Worm (Caenorhabditis elegans) whole organism, L4 larva: ENCODE measurements around the gene C16C8.5.

Experiments
- F10B5.3 ChIP-seq: sonication (generic microtip); optimal IDR thresholded peaks from 2 replicates; lab custom pipeline; 2016; ENCODE audit warnings: mild to moderate bottlenecking, missing genetic modification characterization, missing compliant biosample characterization
- F44E2.7 ChIP-seq: fragments of 200-800 bp; sonication (Bioruptor generic); IDR thresholded peaks from 2 replicates; pipeline ENCODE4 v2.1.2; 2022; ENCODE audit warnings: missing genetic modification characterization, missing compliant biosample characterization
- R02D3.7 ChIP-seq: fragments of 150-350 bp; sonication (generic microtip); optimal IDR thresholded peaks from 3 replicates; lab custom pipeline; 2014; ENCODE audit warnings: missing biosample characterization, missing genetic modification characterization
- T26A8.4 ChIP-seq: fragments of 200-800 bp; sonication (Bioruptor generic); IDR thresholded peaks from 2 replicates; pipeline ENCODE4 v1.3.6; 2022; ENCODE audit warnings: missing genetic modification characterization, missing compliant biosample characterization
- Y48G9A.11 ChIP-seq: fragments of 200-800 bp; sonication (Bioruptor generic); IDR thresholded peaks from 2 replicates; pipeline ENCODE4 v1.3.6; 2022; ENCODE audit warnings: missing genetic modification reagents, missing genetic modification characterization, missing compliant biosample characterization
- ZK337.2 ChIP-seq: fragments of 200-800 bp; sonication (Bioruptor generic); IDR thresholded peaks from 2 replicates; pipeline ENCODE4 v1.3.6; 2022; ENCODE audit warnings: missing genetic modification reagents, missing genetic modification characterization, missing compliant biosample characterization
- aha-1 ChIP-seq: fragments of 150-350 bp; peaks from one replicate; lab custom pipeline; 2014; ENCODE audit warnings: missing biosample characterization, missing genetic modification characterization
- ama-1 ChIP-seq: fragments of 150-350 bp; optimal IDR thresholded peaks from 2 replicates; lab custom pipeline; 2014; ENCODE audit warnings: inconsistent platforms, mixed read lengths
- attf-4 ChIP-seq: sonication (generic microtip); optimal IDR thresholded peaks from 3 replicates; lab custom pipeline; 2017; ENCODE audit warnings: missing biosample characterization, missing genetic modification characterization
- ces-1 ChIP-seq: fragments of 150-350 bp; sonication (generic microtip); optimal IDR thresholded peaks from 4 replicates; lab custom pipeline; 2014; ENCODE audit warnings: missing biosample characterization, missing genetic modification reagents, missing genetic modification characterization
- ctbp-1 ChIP-seq: fragments of 200-800 bp; sonication (Bioruptor generic); IDR thresholded peaks from 2 replicates; pipeline ENCODE4 v1.3.6; 2022; ENCODE audit warnings: missing genetic modification reagents, missing genetic modification characterization, missing compliant biosample characterization
- daf-12 ChIP-seq: fragments of 150-350 bp; optimal IDR thresholded peaks from 2 replicates; lab custom pipeline; 2014; ENCODE audit warnings: missing biosample characterization, missing genetic modification reagents, missing genetic modification characterization
- daf-16 ChIP-seq, 3 experiments: sonication (generic microtip); optimal IDR thresholded peaks; 2 replicates each; lab custom pipeline; 2016 to 2017; ENCODE audit warnings: missing genetic modification characterization in 3 of 3, missing genetic modification reagents in 3 of 3, mild to moderate bottlenecking in 2 of 3, missing compliant biosample characterization in 2 of 3, missing biosample characterization in 1 of 3, moderate library complexity in 1 of 3
- dmd-6 ChIP-seq: fragments of 200-800 bp; sonication (Bioruptor generic); IDR thresholded peaks from 2 replicates; pipeline ENCODE4 v1.3.6; 2022; ENCODE audit warnings: missing genetic modification reagents, missing genetic modification characterization, missing compliant biosample characterization
- dmd-9 ChIP-seq: fragments of 200-800 bp; sonication (Bioruptor generic); IDR thresholded peaks from 2 replicates; pipeline ENCODE4 v1.3.6; 2022; ENCODE audit warnings: missing genetic modification reagents, missing genetic modification characterization, missing compliant biosample characterization
- dve-1 ChIP-seq: sonication (generic microtip); optimal IDR thresholded peaks from 2 replicates; lab custom pipeline; 2017; ENCODE audit warnings: antibody characterized with exemption, mild to moderate bottlenecking, missing genetic modification characterization, missing compliant biosample characterization; ENCODE audit not compliant: insufficient read depth
- egl-27 ChIP-seq: sonication (generic microtip); optimal IDR thresholded peaks from 3 replicates; lab custom pipeline; 2017; ENCODE audit warnings: missing biosample characterization, missing genetic modification reagents, missing genetic modification characterization
- egl-43 ChIP-seq: fragments of 200-800 bp; sonication (Bioruptor generic); IDR thresholded peaks from 2 replicates; pipeline ENCODE4 v1.3.6; 2022; ENCODE audit warnings: missing genetic modification reagents, missing genetic modification characterization, missing compliant biosample characterization
- hlh-30 ChIP-seq: sonication (generic microtip); optimal IDR thresholded peaks from 2 replicates; lab custom pipeline; 2017; ENCODE audit warnings: antibody characterized with exemption, mild to moderate bottlenecking, missing genetic modification characterization, missing compliant biosample characterization; ENCODE audit not compliant: insufficient read depth
- lim-7 ChIP-seq: fragments of 200-800 bp; sonication (Bioruptor generic); IDR thresholded peaks from 2 replicates; pipeline ENCODE4 v1.3.6; 2022; ENCODE audit warnings: missing genetic modification characterization, missing compliant biosample characterization
- lin-38 ChIP-seq: fragments of 200-800 bp; sonication (Bioruptor generic); IDR thresholded peaks from 2 replicates; pipeline ENCODE4 v1.3.6; 2022; ENCODE audit warnings: missing genetic modification reagents, missing genetic modification characterization, missing compliant biosample characterization
- lin-39 ChIP-seq: fragments of 150-350 bp; optimal IDR thresholded peaks from 2 replicates; lab custom pipeline; 2014; ENCODE audit warnings: missing biosample characterization, missing genetic modification reagents, missing genetic modification characterization
- madf-9 ChIP-seq: fragments of 200-800 bp; sonication (Bioruptor generic); conservative IDR thresholded peaks from 2 replicates; pipeline ENCODE4 v1.3.6; 2022; ENCODE audit warnings: missing genetic modification reagents, missing genetic modification characterization, missing compliant biosample characterization
- mes-2 ChIP-seq: sonication (generic microtip); optimal IDR thresholded peaks from 2 replicates; lab custom pipeline; 2016; ENCODE audit warnings: missing genotype, mild to moderate bottlenecking, missing genetic modification characterization, missing compliant biosample characterization; ENCODE audit not compliant: poor library complexity, severe bottlenecking
- nhr-237 ChIP-seq: sonication (generic microtip); optimal IDR thresholded peaks from 2 replicates; lab custom pipeline; 2017; ENCODE audit warnings: missing biosample characterization, missing genetic modification characterization
- nhr-28 ChIP-seq: fragments of 150-350 bp; optimal IDR thresholded peaks from 2 replicates; lab custom pipeline; 2014; ENCODE audit warnings: missing biosample characterization, missing genetic modification characterization
- nhr-42 ChIP-seq: fragments of 200-800 bp; sonication (Bioruptor generic); IDR thresholded peaks from 2 replicates; pipeline ENCODE4 v1.3.6; 2022; ENCODE audit warnings: missing genetic modification characterization, missing compliant biosample characterization
- nhr-48 ChIP-seq: sonication (generic microtip); optimal IDR thresholded peaks from 2 replicates; lab custom pipeline; 2016; ENCODE audit warnings: mild to moderate bottlenecking, missing genetic modification characterization, missing compliant biosample characterization
- nhr-6 ChIP-seq: fragments of 150-350 bp; optimal IDR thresholded peaks from 2 replicates; lab custom pipeline; 2014; ENCODE audit warnings: missing biosample characterization, missing genetic modification characterization
- pha-4 ChIP-seq, 2 experiments: fragments of 150-350 bp in 1 of 2; fragments of 200-800 bp in 1 of 2; sonication (Bioruptor generic) in 1 of 2; IDR thresholded peaks in 1 of 2; optimal IDR thresholded peaks in 1 of 2; 2 replicates each; pipeline versions ENCODE4 v1.3.6 to Lab custom; 2014 to 2022; ENCODE audit warnings: missing genetic modification characterization in 2 of 2, missing genetic modification reagents in 2 of 2, missing biosample characterization in 1 of 2, missing compliant biosample characterization in 1 of 2
- php-3 ChIP-seq: fragments of 200-800 bp; sonication (Bioruptor generic); IDR thresholded peaks from 2 replicates; pipeline ENCODE4 v1.3.6; 2022; ENCODE audit warnings: missing genetic modification reagents, missing genetic modification characterization, missing compliant biosample characterization
- pqm-1 ChIP-seq: sonication (generic microtip); optimal IDR thresholded peaks from 2 replicates; lab custom pipeline; 2017; ENCODE audit warnings: missing biosample characterization, missing genetic modification characterization
- rbr-2 ChIP-seq: sonication (generic microtip); optimal IDR thresholded peaks from 2 replicates; lab custom pipeline; 2016; ENCODE audit warnings: missing genotype, missing genetic modification characterization, missing compliant biosample characterization
- saeg-2 ChIP-seq: fragments of 200-800 bp; sonication (Bioruptor generic); IDR thresholded peaks from 2 replicates; pipeline ENCODE4 v1.3.6; 2022; ENCODE audit warnings: missing genetic modification reagents, missing genetic modification characterization, missing compliant biosample characterization
- unc-130 ChIP-seq: sonication (generic microtip); optimal IDR thresholded peaks from 2 replicates; lab custom pipeline; 2016; ENCODE audit warnings: missing genetic modification reagents, missing genetic modification characterization, missing compliant biosample characterization
- unc-62 ChIP-seq, 3 experiments: fragments of 150-350 bp in 1 of 3; sonication (generic microtip); optimal IDR thresholded peaks in 2 of 3; peaks in 1 of 3; 1 replicate in 1 of 3; 2 replicates in 2 of 3; lab custom pipeline; 2014 to 2017; ENCODE audit warnings: missing biosample characterization in 3 of 3, missing genetic modification characterization in 3 of 3, missing genetic modification reagents in 3 of 3, missing genotype in 1 of 3
- ztf-7 ChIP-seq: fragments of 150-350 bp; optimal IDR thresholded peaks from 2 replicates; lab custom pipeline; 2014; ENCODE audit warnings: missing biosample characterization, missing genetic modification characterization

C16C8.5 gene

DNA sequence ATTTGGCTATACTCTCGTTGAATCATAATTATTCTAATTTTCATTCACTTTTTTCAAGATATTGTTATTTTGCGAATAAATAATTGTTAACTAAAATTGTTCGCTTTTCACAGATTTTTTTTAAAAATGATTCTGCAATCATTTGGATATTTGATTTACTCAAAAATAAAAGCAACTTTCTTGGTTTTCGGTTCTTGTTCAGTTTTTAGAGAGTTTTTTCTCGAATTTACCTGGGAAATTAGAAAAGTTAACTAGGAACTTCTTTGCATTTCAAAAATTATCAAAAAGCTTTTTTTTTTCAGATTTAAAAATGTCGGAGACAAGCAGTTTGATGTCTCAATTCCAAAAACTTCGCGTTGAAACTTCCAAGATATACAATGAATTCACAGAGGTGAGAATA lies 1.5 kb upstream of the C16C8.5 start, which contains the start of the genes C16C8.20 and gldi-6:
Gene C16C8.20, plus strand, starts transcription at position 301 of the 400 bp plus-strand sequence.
Gene gldi-6, plus strand, starts transcription at position 301 of the 400 bp plus-strand sequence.
- TF ChIP-seq nhr-6 (tag; lab: Kevin White, UChicago) (no peak), F44E2.7 (no peak)
- TF ChIP-seq, all 104 proteins: peak for 0

DNA sequence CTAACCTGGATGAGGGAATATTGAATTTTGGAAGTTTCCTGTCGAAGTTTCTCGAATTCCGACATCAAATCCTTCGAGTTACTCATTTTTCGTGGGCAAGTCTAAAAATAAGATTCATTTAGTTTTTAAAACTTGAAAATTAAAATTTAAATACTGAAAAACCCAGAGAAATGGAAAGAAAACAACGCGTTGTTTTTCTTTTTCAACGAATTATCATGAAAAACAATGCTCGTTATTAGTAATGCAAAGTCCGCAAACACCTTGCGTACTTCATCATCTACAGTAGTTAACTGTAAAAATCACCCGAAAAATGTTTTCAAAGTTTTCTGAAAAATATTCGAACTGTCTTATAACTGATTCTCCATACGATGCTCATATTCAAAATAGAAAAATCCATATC lies 905 bp downstream of the C16C8.5 start, which contains the start of gene C16C8.4:
Gene C16C8.4, minus strand, starts transcription at position 101 of the 400 bp plus-strand sequence.
- TF ChIP-seq aha-1 (tag; lab: Kevin White, UChicago) (peak; percentile 66), saeg-2 (no peak)

DNA sequence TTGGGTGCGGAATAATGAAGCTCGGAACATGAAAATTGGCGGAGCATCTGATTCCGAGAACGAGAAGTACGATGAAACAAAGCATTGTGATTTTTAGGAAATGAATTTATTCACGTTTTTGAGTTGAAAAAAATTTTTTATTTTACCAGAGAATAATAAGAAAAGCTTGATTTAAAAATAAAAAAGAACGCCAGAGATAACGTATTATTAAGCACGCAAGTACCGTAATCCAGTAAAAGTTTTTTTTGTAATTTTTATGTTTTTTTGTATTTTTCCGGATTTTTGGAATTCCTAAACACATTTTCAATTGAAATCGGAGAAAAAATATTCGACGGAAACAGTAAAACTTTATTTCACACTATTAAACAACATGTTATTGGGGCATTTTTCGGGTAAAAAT lies 2.0 kb downstream of the C16C8.5 start, which contains the start of gene C16C8.22:
Gene C16C8.22, minus strand, starts transcription at position 101 of the 400 bp plus-strand sequence.
- TF ChIP-seq lin-39 (tag; lab: Kevin White, UChicago) (no peak), lin-38 (GFP tag; lab: Robert Waterston, UW) (no peak), lim-7 (GFP tag; lab: Robert Waterston, UW) (no peak), Y48G9A.11 (GFP tag; lab: Robert Waterston, UW) (no peak), nhr-6 (tag; lab: Kevin White, UChicago) (no peak), madf-9 (GFP tag; lab: Robert Waterston, UW) (no peak), F10B5.3 (tag; lab: Kevin White, UChicago) (no peak), hlh-30 (tag; lab: Kevin White, UChicago) (no peak), R02D3.7 (tag; lab: Kevin White, UChicago) (no peak), saeg-2 (no peak), ces-1 (GFP tag; lab: Kevin White, UChicago) (no peak), dmd-9 (GFP tag; lab: Robert Waterston, UW) (no peak), unc-130 (no peak), mes-2 (tag; lab: Kevin White, UChicago) (no peak), egl-27 (no peak), php-3 (GFP tag; lab: Robert Waterston, UW) (no peak)
- TF ChIP-seq, all 104 proteins: peak for 0

DNA sequence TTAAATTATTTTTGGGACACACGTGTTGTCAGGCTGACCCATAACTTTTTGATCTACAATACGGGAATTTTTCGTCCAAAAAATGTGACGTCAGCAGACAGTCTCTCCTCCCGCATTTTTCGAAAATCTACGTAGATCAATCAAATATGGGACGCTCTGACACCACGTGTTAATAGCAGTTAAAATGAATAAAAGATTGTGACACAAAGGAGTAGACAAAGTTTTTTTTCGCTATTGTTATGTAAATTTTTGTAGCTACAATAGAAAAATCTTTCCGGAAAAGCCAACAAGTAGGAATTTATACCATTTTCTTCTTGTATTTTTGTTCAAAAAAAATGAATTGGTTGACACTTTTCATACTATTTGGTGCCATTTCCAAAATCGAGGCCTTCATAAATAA lies 3.8 kb downstream of the C16C8.5 start, which contains the start of gene C16C8.27:
Gene C16C8.27, plus strand, starts transcription at position 301 of the 400 bp plus-strand sequence.
- TF ChIP-seq dve-1 (tag; lab: Kevin White, UChicago) (no peak), unc-62 (GFP tag; optimal IDR thresholded peaks at IDR 0.05 in 1 of 2; lab: Kevin White, UChicago) (peak in 1 of 2 experiments; percentile 1), unc-62 (tag; optimal IDR thresholded peaks at IDR 0.05; lab: Kevin White, UChicago) (no peak)

DNA sequence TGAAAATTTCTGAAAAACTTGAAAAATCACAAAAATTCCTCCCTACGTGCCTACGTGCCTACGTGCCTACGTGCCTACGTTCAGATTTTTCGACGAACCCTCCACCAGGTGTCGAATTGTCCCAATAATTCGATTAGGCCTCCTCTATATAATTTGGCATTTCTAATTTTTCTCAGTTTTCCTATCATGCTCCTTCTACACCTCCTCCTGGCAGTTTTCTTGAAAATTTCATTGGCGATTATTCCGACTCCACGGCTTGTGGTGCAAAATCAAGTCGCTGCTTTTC lies 4.6 kb downstream of the C16C8.5 start, which contains the start of gene C16C8.17:
Gene C16C8.17, plus strand, starts transcription at position 187 of the 286 bp plus-strand sequence.
- TF ChIP-seq lin-39 (tag; lab: Kevin White, UChicago) = no peak
- TF ChIP-seq rbr-2 = no peak
- TF ChIP-seq ctbp-1 = no peak
- no peak for TF ChIP-seq daf-12 (tag; lab: Kevin White, UChicago)
- no peak for TF ChIP-seq ZK337.2 (GFP tag; lab: Robert Waterston, UW)
- no peak for TF ChIP-seq nhr-237
- no peak for TF ChIP-seq saeg-2

DNA sequence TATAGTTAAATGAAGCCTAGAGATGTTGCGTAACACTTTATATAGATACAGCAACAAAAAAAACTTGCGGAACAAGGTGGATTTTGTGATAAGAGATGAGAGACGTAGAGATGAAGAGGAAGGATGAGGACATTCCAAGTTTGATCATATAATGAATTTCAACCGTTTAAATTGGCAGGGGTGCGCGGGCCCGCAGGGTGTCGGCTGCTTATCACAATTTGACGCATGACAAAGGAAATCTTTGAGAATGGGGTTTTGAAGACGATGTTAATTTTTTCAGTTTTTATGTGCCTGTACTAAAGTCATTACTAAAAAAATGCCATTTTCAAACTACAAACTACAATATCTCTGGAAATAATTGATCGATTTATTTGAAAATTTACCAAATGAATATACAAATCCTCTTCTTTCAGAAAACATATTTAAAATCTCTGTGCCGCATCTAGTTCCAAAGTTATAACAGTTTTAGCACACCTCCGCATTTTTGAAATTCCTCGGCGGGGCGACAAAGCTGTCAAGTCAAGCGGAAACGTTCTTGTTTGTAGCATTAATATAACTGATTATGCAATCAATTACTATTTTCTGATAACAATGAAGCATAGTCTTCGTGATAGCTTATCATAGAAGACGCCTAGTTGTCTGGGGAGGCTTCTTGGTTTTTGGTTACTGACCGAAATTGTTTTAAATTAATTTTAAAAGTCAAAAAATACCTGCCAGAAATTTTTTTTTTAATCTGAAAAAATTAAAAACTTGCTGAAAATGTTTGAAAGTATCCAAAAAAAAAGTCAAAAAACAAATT lies 5.1 kb downstream of the C16C8.5 start:
- TF ChIP-seq pqm-1 (peak; percentile 55), attf-4 (tag; lab: Kevin White, UChicago) (no peak), T26A8.4 (GFP tag; lab: Robert Waterston, UW) (no peak), egl-43 (no peak), daf-16 (GFP tag; optimal IDR thresholded peaks at IDR 0.05; lab: Kevin White, UChicago) (no peak), daf-16 (tag; optimal IDR thresholded peaks at IDR 0.05; lab: Kevin White, UChicago) (no peak), ztf-7 (tag; lab: Kevin White, UChicago) (no peak), nhr-42 (GFP tag; lab: Robert Waterston, UW) (no peak), php-3 (GFP tag; lab: Robert Waterston, UW) (0 out of 2 replicates have a peak, but pooled peaks have one; percentile 22), ama-1 (lab: Kevin White, UChicago) (no peak), nhr-48 (tag; lab: Kevin White, UChicago) (no peak), ces-1 (GFP tag; lab: Kevin White, UChicago) (no peak), nhr-28 (tag; lab: Kevin White, UChicago) (peak; percentile 60), pha-4 (GFP tag; IDR thresholded peaks at IDR 0.05; lab: Robert Waterston, UW) (no peak), pha-4 (tag; optimal IDR thresholded peaks at IDR 0.05; lab: Kevin White, UChicago) (no peak), dmd-6 (GFP tag; lab: Robert Waterston, UW) (peak; percentile 63)
- TF ChIP-seq, all 104 proteins: peak for 4
